Worm (Caenorhabditis elegans) whole organism, L1 larva: ENCODE measurements around the gene ugt-58.
A peak's percentile ranks its signal among the peaks of the same experiment; 100 is the strongest.

Source experiments
- C04F5.9 ChIP-seq: sonication (generic microtip); optimal IDR thresholded peaks from 2 replicates; lab custom pipeline; 2016; ENCODE audit warnings: missing genetic modification characterization, missing compliant biosample characterization
- C16A3.4 ChIP-seq: fragments of 150-350 bp; optimal IDR thresholded peaks from 2 replicates; lab custom pipeline; 2014; ENCODE audit warnings: missing biosample characterization, missing genetic modification characterization
- F16B12.6 ChIP-seq: fragments of 150-350 bp; optimal IDR thresholded peaks from 2 replicates; lab custom pipeline; 2014; ENCODE audit warnings: missing biosample characterization, missing genetic modification characterization
- Y116A8C.19 ChIP-seq: sonication (generic microtip); optimal IDR thresholded peaks from 2 replicates; lab custom pipeline; 2016; ENCODE audit warnings: missing compliant biosample characterization, missing genetic modification characterization, borderline replicate concordance
- blmp-1 ChIP-seq: fragments of 150-350 bp; optimal IDR thresholded peaks from 2 replicates; lab custom pipeline; 2014; ENCODE audit warnings: missing biosample characterization, missing genetic modification characterization
- ceh-82 ChIP-seq, 3 experiments: fragments of 150-350 bp in 1 of 3; sonication (generic microtip) in 2 of 3; optimal IDR thresholded peaks; 2 replicates each; lab custom pipeline; 2014 to 2017; ENCODE audit warnings: missing biosample characterization in 3 of 3, missing genetic modification characterization in 3 of 3
- ceh-88 ChIP-seq: fragments of 200-800 bp; sonication (Bioruptor generic); IDR thresholded peaks from 2 replicates; pipeline ENCODE4 v1.3.6; 2022; ENCODE audit warnings: missing genetic modification characterization, missing compliant biosample characterization
- ceh-90 ChIP-seq: sonication (generic microtip); optimal IDR thresholded peaks from 2 replicates; lab custom pipeline; 2016; ENCODE audit warnings: missing genetic modification characterization, missing compliant biosample characterization
- ces-1 ChIP-seq: fragments of 150-350 bp; optimal IDR thresholded peaks from 2 replicates; lab custom pipeline; 2014; ENCODE audit warnings: missing biosample characterization, missing genetic modification reagents, missing genetic modification characterization
- dpl-1 ChIP-seq, 3 experiments: fragments of 150-350 bp in 2 of 3; sonication (generic microtip) in 1 of 3; optimal IDR thresholded peaks; 2 replicates each; lab custom pipeline; 2014 to 2017; ENCODE audit warnings: missing biosample characterization in 3 of 3, missing genetic modification characterization in 3 of 3, missing genetic modification reagents in 3 of 3
- efl-1 ChIP-seq, 4 experiments: fragments of 150-350 bp; optimal IDR thresholded peaks in 3 of 4; peaks in 1 of 4; 1 replicate in 1 of 4; 2 replicates in 3 of 4; lab custom pipeline; 2014; ENCODE audit warnings: missing biosample characterization in 2 of 4, missing genetic modification characterization in 2 of 4, missing genetic modification reagents in 2 of 4
- efl-3 ChIP-seq: fragments of 200-800 bp; sonication (Bioruptor generic); optimal IDR thresholded peaks from 2 replicates; lab custom pipeline; 2018; ENCODE audit warnings: mild to moderate bottlenecking, missing genetic modification characterization, missing compliant biosample characterization
- elt-3 ChIP-seq, 6 experiments: fragments of 150-350 bp in 1 of 6; sonication (generic microtip); optimal IDR thresholded peaks; 2 replicates each; lab custom pipeline; 2017 to 2018; ENCODE audit warnings: missing biosample characterization in 6 of 6, missing genetic modification characterization in 6 of 6, inconsistent platforms in 1 of 6
- fkh-8 ChIP-seq: sonication (generic microtip); optimal IDR thresholded peaks from 2 replicates; lab custom pipeline; 2016; ENCODE audit warnings: mild to moderate bottlenecking, missing genetic modification characterization, missing compliant biosample characterization
- grh-1 ChIP-seq: fragments of 200-800 bp; sonication (Bioruptor generic); IDR thresholded peaks from 2 replicates; pipeline ENCODE4 v1.3.6; 2022; ENCODE audit warnings: missing genetic modification reagents, missing genetic modification characterization, missing compliant biosample characterization
- hlh-17 ChIP-seq: fragments of 200-800 bp; sonication (Bioruptor generic); optimal IDR thresholded peaks from 2 replicates; lab custom pipeline; 2018; ENCODE audit warnings: missing genetic modification characterization, mild to moderate bottlenecking, missing compliant biosample characterization, moderate library complexity, borderline replicate concordance
- hlh-4 ChIP-seq: sonication (generic microtip); optimal IDR thresholded peaks from 2 replicates; lab custom pipeline; 2016; ENCODE audit warnings: mild to moderate bottlenecking, missing genetic modification characterization, missing compliant biosample characterization
- isw-1 ChIP-seq: fragments of 200-800 bp; sonication (Bioruptor generic); IDR thresholded peaks from 2 replicates; pipeline ENCODE4 v1.3.6; 2022; ENCODE audit warnings: missing genetic modification characterization, missing compliant biosample characterization
- jun-1 ChIP-seq: fragments of 150-350 bp; optimal IDR thresholded peaks from 2 replicates; lab custom pipeline; 2014; ENCODE audit warnings: missing biosample characterization, missing genetic modification reagents, missing genetic modification characterization
- lin-13 ChIP-seq: fragments of 150-350 bp; optimal IDR thresholded peaks from 2 replicates; lab custom pipeline; 2014; ENCODE audit warnings: missing biosample characterization, missing genetic modification reagents, missing genetic modification characterization
- lin-14 ChIP-seq: fragments of 200-800 bp; sonication (Bioruptor generic); optimal IDR thresholded peaks from 2 replicates; lab custom pipeline; 2018; ENCODE audit warnings: mild to moderate bottlenecking, missing genetic modification characterization, moderate library complexity, missing compliant biosample characterization
- lin-39 ChIP-seq: fragments of 150-350 bp; optimal IDR thresholded peaks from 2 replicates; lab custom pipeline; 2014; ENCODE audit warnings: missing biosample characterization, missing genetic modification reagents, missing genetic modification characterization
- lir-3 ChIP-seq: sonication (generic microtip); optimal IDR thresholded peaks from 2 replicates; lab custom pipeline; 2016; ENCODE audit warnings: mild to moderate bottlenecking, missing genetic modification characterization, moderate library complexity, missing compliant biosample characterization; ENCODE audit not compliant: poor library complexity
- mdl-1 ChIP-seq, 2 experiments: fragments of 150-350 bp; optimal IDR thresholded peaks; 2 replicates each; lab custom pipeline; 2014 to 2017; ENCODE audit warnings: missing biosample characterization in 2 of 2, missing genetic modification characterization in 2 of 2, inconsistent platforms in 1 of 2
- mef-2 ChIP-seq: fragments of 150-350 bp; optimal IDR thresholded peaks from 2 replicates; lab custom pipeline; 2014; ENCODE audit warnings: missing biosample characterization, missing genetic modification characterization
- mep-1 ChIP-seq: fragments of 150-350 bp; optimal IDR thresholded peaks from 2 replicates; lab custom pipeline; 2014; ENCODE audit warnings: missing biosample characterization, missing genetic modification characterization
- nhr-12 ChIP-seq: sonication (generic microtip); optimal IDR thresholded peaks from 2 replicates; lab custom pipeline; 2017; ENCODE audit warnings: missing biosample characterization, missing genetic modification characterization
- nhr-20 ChIP-seq: sonication (generic microtip); optimal IDR thresholded peaks from 2 replicates; lab custom pipeline; 2016; ENCODE audit warnings: mild to moderate bottlenecking, missing genetic modification characterization, missing compliant biosample characterization
- nhr-47 ChIP-seq: sonication (generic microtip); optimal IDR thresholded peaks from 2 replicates; lab custom pipeline; 2016; ENCODE audit warnings: mild to moderate bottlenecking, missing genetic modification characterization, moderate library complexity, missing compliant biosample characterization
- nhr-90 ChIP-seq: sonication (generic microtip); optimal IDR thresholded peaks from 2 replicates; lab custom pipeline; 2016; ENCODE audit warnings: mild to moderate bottlenecking, missing genetic modification characterization, missing compliant biosample characterization; ENCODE audit not compliant: poor library complexity
- pax-3 ChIP-seq: fragments of 200-800 bp; sonication (Bioruptor generic); optimal IDR thresholded peaks from 2 replicates; lab custom pipeline; 2018; ENCODE audit warnings: mild to moderate bottlenecking, missing genetic modification characterization, moderate library complexity, missing compliant biosample characterization
- sox-4 ChIP-seq: sonication (generic microtip); optimal IDR thresholded peaks from 2 replicates; lab custom pipeline; 2016; ENCODE audit warnings: missing genetic modification characterization, missing compliant biosample characterization
- sup-37 ChIP-seq: fragments of 200-800 bp; sonication (Bioruptor generic); optimal IDR thresholded peaks from 2 replicates; lab custom pipeline; 2018; ENCODE audit warnings: mild to moderate bottlenecking, missing genetic modification characterization, missing compliant biosample characterization
- swsn-7 ChIP-seq: sonication (generic microtip); optimal IDR thresholded peaks from 2 replicates; lab custom pipeline; 2016; ENCODE audit warnings: missing genetic modification characterization, missing compliant biosample characterization
- tlp-1 ChIP-seq: fragments of 150-350 bp; optimal IDR thresholded peaks from 2 replicates; lab custom pipeline; 2014; ENCODE audit warnings: missing biosample characterization, missing genetic modification characterization
- zip-4 ChIP-seq: fragments of 200-800 bp; sonication (Bioruptor generic); optimal IDR thresholded peaks from 2 replicates; lab custom pipeline; 2018; ENCODE audit warnings: mild to moderate bottlenecking, missing genetic modification characterization, moderate library complexity, missing compliant biosample characterization
- ztf-11 ChIP-seq, 2 experiments: sonication (generic microtip); optimal IDR thresholded peaks; 2 replicates each; lab custom pipeline; 2016 to 2017; ENCODE audit warnings: missing genetic modification characterization in 2 of 2, missing biosample characterization in 1 of 2, missing compliant biosample characterization in 1 of 2
- ztf-4 ChIP-seq: fragments of 150-350 bp; optimal IDR thresholded peaks from 2 replicates; lab custom pipeline; 2014; ENCODE audit warnings: missing biosample characterization, missing genetic modification characterization

ugt-58 gene

DNA sequence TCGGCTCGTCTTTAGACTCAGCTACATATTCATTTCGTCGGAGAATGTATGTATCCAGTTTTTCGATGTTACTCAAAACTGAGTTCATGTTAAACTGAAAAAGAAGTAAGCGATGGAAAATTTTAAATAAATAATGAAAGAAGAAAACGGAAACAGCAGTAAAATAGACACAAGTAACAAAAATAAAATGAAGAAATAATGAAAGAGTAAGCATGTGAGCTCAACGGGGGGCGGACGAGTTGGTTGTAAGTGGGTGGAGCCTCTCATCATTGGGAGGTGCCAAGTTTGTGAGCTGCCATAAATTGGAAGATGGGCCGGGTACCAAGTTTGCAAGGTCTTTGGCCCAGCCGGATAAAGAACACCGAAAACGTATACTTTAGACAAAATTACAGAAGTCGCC is 3.1 kb downstream of the ugt-58 start, which contains the start of gene wee-1.1:
Gene wee-1.1 (minus strand): TSS at position 101 of the 400 bp plus-strand sequence.
- TF ChIP-seq lin-13 (GFP tag; lab: Kevin White, UChicago) (no peak), dpl-1 (GFP tag; optimal IDR thresholded peaks at IDR 0.05; lab: Kevin White, UChicago) (no peak), ztf-4 (no peak), efl-3 (GFP tag; lab: Kevin White, UChicago) (no peak), ceh-88 (GFP tag; lab: Robert Waterston, UW) (no peak), ces-1 (no peak), nhr-90 (tag; lab: Kevin White, UChicago) (no peak), ztf-11 (tag; optimal IDR thresholded peaks at IDR 0.05; lab: Kevin White, UChicago) (no peak), ceh-82 (tag; optimal IDR thresholded peaks at IDR 0.05; lab: Kevin White, UChicago) (no peak), lir-3 (tag; lab: Kevin White, UChicago) (no peak), jun-1 (no peak), sox-4 (tag; lab: Kevin White, UChicago) (no peak), mep-1 (tag; lab: Kevin White, UChicago) (no peak), elt-3 (tag; optimal IDR thresholded peaks at IDR 0.05; lab: Kevin White, UChicago) (no peak), sup-37 (no peak), lin-39 (tag; lab: Kevin White, UChicago) (no peak), mdl-1 (tag; optimal IDR thresholded peaks at IDR 0.05; lab: Kevin White, UChicago) (no peak)
- TF ChIP-seq, all 84 proteins: peak for 0

DNA sequence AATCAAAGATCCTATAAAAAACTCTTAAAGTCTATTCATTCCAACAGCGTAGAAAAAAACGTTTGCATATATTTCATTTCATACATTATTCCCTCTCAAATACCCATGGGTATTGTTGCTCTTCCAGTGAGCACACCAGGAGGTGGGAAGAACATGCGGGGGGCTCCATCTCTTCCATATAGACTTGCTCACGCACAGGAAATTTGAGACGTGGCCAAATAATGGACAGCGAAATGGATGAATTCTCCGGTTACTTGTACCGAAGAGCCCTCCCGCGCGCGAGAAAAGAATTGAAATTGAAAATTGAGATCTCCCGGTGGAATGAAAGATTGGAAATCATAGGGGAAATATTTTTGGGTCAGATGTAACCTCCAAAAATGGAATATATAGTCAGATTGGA is 9.0 kb downstream of the ugt-58 start:
- TF ChIP-seq elt-3 (tag; optimal IDR thresholded peaks at IDR 0.05; lab: Kevin White, UChicago) (no peak), nhr-47 (tag; lab: Kevin White, UChicago) (no peak)

DNA sequence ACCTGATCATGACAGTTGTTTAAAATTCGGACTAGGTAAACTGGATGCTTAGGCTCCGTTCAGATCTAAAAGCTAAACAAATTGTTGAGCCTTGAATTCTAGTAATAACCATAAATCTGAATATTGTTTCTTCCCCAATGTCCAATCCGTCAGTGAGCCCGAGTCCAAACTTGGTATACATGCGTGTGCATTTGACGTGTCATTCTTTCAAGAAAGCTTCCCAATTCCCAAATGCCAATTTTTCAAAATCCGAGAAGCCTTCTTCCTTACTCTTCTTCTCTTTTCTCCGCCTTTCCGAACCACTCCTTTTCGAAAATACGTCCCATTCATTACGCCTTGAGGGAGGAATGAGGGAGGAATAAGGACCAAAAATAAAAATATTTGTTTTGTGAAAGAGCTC is 9.9 kb downstream of the ugt-58 start:
- TF ChIP-seq lin-14: peak; percentile 15
- TF ChIP-seq swsn-7 (tag; lab: Kevin White, UChicago): no peak

DNA sequence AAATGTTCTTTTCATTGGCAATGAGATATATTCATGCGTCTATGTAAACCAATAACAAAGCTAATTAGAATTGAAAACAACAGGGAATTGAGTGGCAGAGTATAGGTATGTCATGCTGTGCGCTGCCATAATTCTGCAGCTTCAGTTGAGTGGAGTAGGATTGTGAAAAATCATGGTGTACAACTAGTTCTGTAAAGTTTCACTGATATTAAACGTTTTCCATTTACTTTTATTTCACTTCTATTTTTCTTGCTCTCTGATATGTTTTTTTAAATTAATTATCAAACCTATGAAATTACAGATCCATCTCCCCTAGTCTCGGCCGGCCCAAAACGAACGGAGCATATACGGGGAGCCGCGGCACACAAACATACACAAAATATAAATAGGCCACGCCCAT is 10.9 kb downstream of the ugt-58 start, which contains the start of gene exc-7:
Gene exc-7 (plus strand): TSS at position 301 of the 400 bp plus-strand sequence.
- TF ChIP-seq zip-4 (no peak), efl-1 (optimal IDR thresholded peaks at IDR 0.05; lab: Kevin White, UChicago) (no peak), efl-1 (GFP tag; optimal IDR thresholded peaks at IDR 0.05 in 1 of 2; lab: Kevin White, UChicago) (peak in 1 of 2 experiments; percentile 61)

DNA sequence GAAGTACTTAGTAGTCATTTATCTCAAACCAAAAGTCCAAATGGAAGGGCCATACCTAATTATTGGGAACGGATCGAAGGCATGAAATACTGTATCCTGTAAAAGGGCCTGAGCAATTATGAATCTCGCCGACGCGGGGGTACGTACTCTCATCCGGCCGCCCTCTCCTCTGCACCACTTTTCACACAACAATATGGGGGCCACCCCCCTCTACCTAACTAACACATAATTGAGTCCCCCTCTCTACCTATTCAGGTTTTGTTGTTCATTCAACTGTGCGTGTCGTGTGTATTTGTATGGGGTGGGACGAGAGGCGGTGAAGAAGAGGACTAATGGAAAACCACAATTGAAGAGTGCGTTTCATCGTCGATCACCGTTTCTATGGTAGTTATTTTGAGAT is 12.2 kb downstream of the ugt-58 start:
- TF ChIP-seq pax-3 (tag; lab: Kevin White, UChicago) (no peak), F16B12.6 (tag; lab: Kevin White, UChicago) (no peak), C16A3.4 (tag; lab: Kevin White, UChicago) (no peak), hlh-17 (no peak), isw-1 (no peak), mef-2 (tag; lab: Kevin White, UChicago) (no peak), sox-4 (tag; lab: Kevin White, UChicago) (no peak), fkh-8 (tag; lab: Kevin White, UChicago) (peak; percentile 22), efl-1 (optimal IDR thresholded peaks at IDR 0.05; lab: Kevin White, UChicago) (no peak), efl-1 (GFP tag; optimal IDR thresholded peaks at IDR 0.05 in 1 of 2; lab: Kevin White, UChicago) (peak in 1 of 2 experiments; percentile 65), lin-14 (peak; percentile 46), C04F5.9 (tag; lab: Kevin White, UChicago) (no peak), ztf-11 (tag; optimal IDR thresholded peaks at IDR 0.05; lab: Kevin White, UChicago) (no peak), hlh-4 (tag; lab: Kevin White, UChicago) (no peak), nhr-12 (no peak), ceh-90 (tag; lab: Kevin White, UChicago) (no peak), nhr-90 (tag; lab: Kevin White, UChicago) (no peak), blmp-1 (tag; lab: Kevin White, UChicago) (peak; percentile 10), nhr-20 (tag; lab: Kevin White, UChicago) (no peak), grh-1 (GFP tag; lab: Robert Waterston, UW) (0 out of 2 replicates have a peak, but pooled peaks have one; percentile 28), tlp-1 (tag; lab: Kevin White, UChicago) (no peak), Y116A8C.19 (tag; lab: Kevin White, UChicago) (no peak)
